Fruit fly (Drosophila melanogaster) Kc167 (cell line): ENCODE data around the gene wrd.

ENCODE experiments used
- Sin3A ChIP-seq: fragments of >200 bp; optimal IDR thresholded peaks from 2 replicates; lab custom pipeline; 2018; ENCODE audit warnings: missing external identifiers
- h ChIP-seq: fragments of >200 bp; optimal IDR thresholded peaks from 3 replicates; lab custom pipeline; 2018; ENCODE audit warnings: missing external identifiers
- insv ChIP-seq: fragments of >200 bp; optimal IDR thresholded peaks from 3 replicates; lab custom pipeline; 2018; ENCODE audit warnings: missing external identifiers
- ttk ChIP-seq: sonication (Bioruptor generic); optimal IDR thresholded peaks from 2 replicates; lab custom pipeline; 2017; ENCODE audit warnings: missing external identifiers

DNA sequence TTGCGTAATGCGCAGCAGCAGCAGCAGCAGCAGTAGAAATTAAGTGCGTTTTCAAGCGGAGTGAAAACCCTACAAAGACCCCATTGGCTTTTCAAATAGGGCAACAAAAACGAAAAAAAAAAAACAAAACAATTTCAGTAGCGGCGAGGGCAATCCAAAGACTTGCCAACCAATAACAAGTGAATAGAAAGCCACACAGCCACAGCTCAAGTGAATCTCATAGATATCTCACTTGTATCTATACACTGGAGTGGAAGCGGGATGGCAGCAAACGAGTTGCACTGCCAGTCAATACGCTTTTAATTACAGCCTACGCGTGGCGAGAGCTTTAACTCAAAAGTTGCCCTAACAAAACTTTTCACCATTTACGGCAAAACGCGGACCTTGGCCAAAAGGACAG is 49.3 kb upstream of the wrd start:
- TF ChIP-seq Sin3A (lab: Kevin White, UChicago) (no peak), ttk (lab: Kevin White, UChicago) (no peak), insv (lab: Kevin White, UChicago) (no peak), h (lab: Kevin White, UChicago) (no peak)
